Worm (Caenorhabditis elegans): ENCODE measurements around the gene dhs-25.
A peak's percentile ranks its signal among the peaks of the same experiment; 100 is the strongest.

The dhs-25 gene

DNA sequence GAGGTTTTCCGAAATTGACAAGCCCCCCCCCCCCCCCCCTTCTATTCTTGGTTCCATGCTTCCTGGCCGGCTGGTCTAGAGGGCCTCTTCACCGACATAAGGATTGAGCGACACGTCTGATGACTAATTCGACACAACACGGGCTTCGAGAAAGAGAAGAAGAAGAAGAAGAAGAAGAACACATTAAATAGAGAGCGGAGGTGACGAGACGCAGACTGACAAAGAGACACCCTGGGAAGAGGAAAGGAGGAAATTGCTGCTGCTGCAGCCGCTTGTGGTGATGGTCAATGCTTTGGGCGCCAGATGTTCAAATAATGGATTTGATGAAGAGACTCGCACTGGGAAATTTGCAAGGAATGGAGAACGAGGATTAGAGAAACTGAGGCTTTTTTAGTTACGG is 38.2 kb downstream of the dhs-25 start (continued):
- TF ChIP-seq ceh-8 (GFP tag; optimal IDR thresholded peaks at IDR 0.05) (no peak), blmp-1 (tag; optimal IDR thresholded peaks at IDR 0.05) (peak; percentile 55), lin-35 (GFP tag; optimal IDR thresholded peaks at IDR 0.05) (peak in 1 of 2 experiments; percentile 23), ets-5 (GFP tag; IDR thresholded peaks at IDR 0.05) (no peak), tbx-2 (tag; optimal IDR thresholded peaks at IDR 0.05) (peak; percentile 68), lir-3 (tag; optimal IDR thresholded peaks at IDR 0.05; ENCODE audit: poor library complexity) (no peak), hlh-17 (GFP tag; optimal IDR thresholded peaks at IDR 0.05; ENCODE audit: borderline replicate concordance) (no peak), unc-86 (tag; optimal IDR thresholded peaks at IDR 0.05) (peak; percentile 32), nhr-71 (tag; optimal IDR thresholded peaks at IDR 0.05) (peak; percentile 63), nhr-47 (tag; optimal IDR thresholded peaks at IDR 0.05) (peak; percentile 35), irx-1 (tag; optimal IDR thresholded peaks at IDR 0.05) (no peak), elt-3 (tag; optimal IDR thresholded peaks at IDR 0.05) (no peak), nhr-20 (tag; optimal IDR thresholded peaks at IDR 0.05) (peak; percentile 38), nhr-11 (tag; optimal IDR thresholded peaks at IDR 0.05) (no peak), F16B12.6 (tag; optimal IDR thresholded peaks at IDR 0.05) (no peak), pqm-1 (tag; optimal IDR thresholded peaks at IDR 0.05) (no peak), nhr-19 (GFP tag; conservative IDR thresholded peaks at IDR 0.05) (0 out of 2 replicates have a peak, but pooled peaks have one; percentile 13), vab-15 (tag; optimal IDR thresholded peaks at IDR 0.05) (no peak), jun-1 (tag; optimal IDR thresholded peaks at IDR 0.05) (no peak), efl-3 (GFP tag; optimal IDR thresholded peaks at IDR 0.05) (no peak)

DNA sequence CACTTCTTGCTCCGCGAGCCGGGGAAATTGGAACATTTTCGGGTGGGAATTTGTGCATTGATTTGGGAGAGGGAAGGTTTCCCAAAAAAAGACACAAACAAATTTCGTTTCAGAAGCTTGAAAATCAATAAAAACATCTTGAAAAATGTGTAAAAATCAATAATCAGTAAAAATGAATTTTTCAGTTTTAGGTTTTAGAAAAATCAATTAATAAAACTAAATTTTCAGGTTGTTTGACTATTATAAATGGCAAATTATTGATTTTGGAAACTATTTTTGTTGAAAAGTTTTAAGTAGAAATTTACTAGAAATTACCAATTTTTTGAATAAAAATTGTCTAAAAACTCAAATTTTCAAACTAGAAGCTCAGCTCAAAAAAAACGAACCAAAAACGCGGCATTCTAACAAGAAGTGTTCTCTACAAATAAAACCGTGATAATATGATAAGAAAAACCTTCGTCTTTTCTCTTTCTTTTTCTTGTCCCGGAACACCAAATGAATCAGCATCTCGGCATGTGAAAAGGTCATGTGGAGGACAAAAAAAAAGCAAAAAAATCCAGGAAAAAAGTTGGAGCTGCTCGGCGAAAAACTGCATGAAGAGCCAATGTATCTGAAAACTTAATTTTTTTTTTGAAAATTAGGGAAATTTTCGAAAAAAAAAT is 39.3 kb downstream of the dhs-25 start:
- no peak for TF ChIP-seq vab-15 (tag; optimal IDR thresholded peaks at IDR 0.05)
- peak; percentile 5 for TF ChIP-seq blmp-1 (tag; optimal IDR thresholded peaks at IDR 0.05)

DNA sequence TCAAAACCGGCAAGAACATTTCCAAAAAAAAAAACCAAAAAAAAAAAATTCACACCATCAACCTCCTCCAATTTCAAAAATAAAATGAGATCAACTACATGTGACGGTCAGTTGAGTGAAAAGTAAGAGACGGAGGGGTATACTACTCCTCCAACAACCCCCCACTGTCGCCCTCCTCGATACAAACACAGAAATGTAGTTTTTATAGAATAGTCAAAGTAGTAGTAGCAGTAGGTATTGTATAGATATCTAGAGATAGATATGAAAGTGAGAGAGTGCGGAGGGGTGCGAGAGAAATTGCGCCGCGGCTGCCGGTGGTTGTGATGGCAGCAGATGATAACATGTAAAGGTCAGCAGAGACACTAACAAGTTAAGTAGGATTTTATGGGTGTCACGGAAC is 41.0 kb downstream of the dhs-25 start:
- no peak for TF ChIP-seq unc-30 (tag; optimal IDR thresholded peaks at IDR 0.05)
- no peak for TF ChIP-seq nhr-12 (tag; optimal IDR thresholded peaks at IDR 0.05)
- TF ChIP-seq fkh-10 (GFP tag; optimal IDR thresholded peaks at IDR 0.05) = no peak
- TF ChIP-seq sup-37 (GFP tag; optimal IDR thresholded peaks at IDR 0.05) = no peak
- peak; percentile 70 for TF ChIP-seq mep-1 (tag; optimal IDR thresholded peaks at IDR 0.05)
- no peak for TF ChIP-seq isw-1 (GFP tag; IDR thresholded peaks at IDR 0.05)
- peak; percentile 53 for TF ChIP-seq nhr-90 (tag; optimal IDR thresholded peaks at IDR 0.05; ENCODE audit: poor library complexity)
- TF ChIP-seq nhr-237 (tag; optimal IDR thresholded peaks at IDR 0.05) = no peak
- no peak for TF ChIP-seq ceh-8 (GFP tag; optimal IDR thresholded peaks at IDR 0.05)
- TF ChIP-seq tlp-1 (tag; optimal IDR thresholded peaks at IDR 0.05) = no peak
- peak; percentile 16 for TF ChIP-seq C16A3.4 (tag; optimal IDR thresholded peaks at IDR 0.05)
- TF ChIP-seq lsy-2 (tag; optimal IDR thresholded peaks at IDR 0.05) = peak in 1 of 2 experiments; percentile 35
- TF ChIP-seq zip-4 (GFP tag; optimal IDR thresholded peaks at IDR 0.05) = no peak
- no peak for TF ChIP-seq hlh-17 (GFP tag; optimal IDR thresholded peaks at IDR 0.05; ENCODE audit: borderline replicate concordance)
- TF ChIP-seq ama-1 (optimal IDR thresholded peaks at IDR 0.05) = no peak
- no peak for TF ChIP-seq lir-3 (tag; optimal IDR thresholded peaks at IDR 0.05; ENCODE audit: poor library complexity)
- no peak for TF ChIP-seq efl-1 (optimal IDR thresholded peaks at IDR 0.05)
- peak in 1 of 2 experiments; percentile 76 for TF ChIP-seq efl-1 (GFP tag; optimal IDR thresholded peaks at IDR 0.05 in 1 of 2)
- no peak for TF ChIP-seq ceh-88 (GFP tag; IDR thresholded peaks at IDR 0.05)
- TF ChIP-seq nhr-84 (tag; optimal IDR thresholded peaks at IDR 0.05) = no peak
- no peak for TF ChIP-seq swsn-7 (tag; optimal IDR thresholded peaks at IDR 0.05)
- TF ChIP-seq lin-15B (tag; optimal IDR thresholded peaks at IDR 0.05) = no peak
- TF ChIP-seq fkh-8 (tag; optimal IDR thresholded peaks at IDR 0.05) = no peak
- no peak for TF ChIP-seq lin-13 (GFP tag; optimal IDR thresholded peaks at IDR 0.05)
- no peak for TF ChIP-seq nhr-11 (tag; optimal IDR thresholded peaks at IDR 0.05)
- TF ChIP-seq vab-15 (tag; optimal IDR thresholded peaks at IDR 0.05) = no peak
- TF ChIP-seq tbx-2 (tag; optimal IDR thresholded peaks at IDR 0.05) = no peak
- TF ChIP-seq blmp-1 (tag; optimal IDR thresholded peaks at IDR 0.05) = peak; percentile 69
- TF ChIP-seq nhr-28 (tag; optimal IDR thresholded peaks at IDR 0.05) = no peak
- no peak for TF ChIP-seq dsc-1 (tag; optimal IDR thresholded peaks at IDR 0.05)
- no peak for TF ChIP-seq alr-1 (tag; optimal IDR thresholded peaks at IDR 0.05; ENCODE audit: borderline replicate concordance)
- no peak for TF ChIP-seq lin-39 (tag; optimal IDR thresholded peaks at IDR 0.05)
- peak; percentile 10 for TF ChIP-seq pag-3 (tag; optimal IDR thresholded peaks at IDR 0.05; ENCODE audit: borderline replicate concordance, insufficient read depth)
- peak; percentile 76 for TF ChIP-seq lin-14 (GFP tag; optimal IDR thresholded peaks at IDR 0.05)
- TF ChIP-seq F16B12.6 (tag; optimal IDR thresholded peaks at IDR 0.05) = no peak
